Worm (Caenorhabditis elegans) whole organism, mixed stage, embryonic: Measurements from ENCODE around the gene F56C3.4.
"Not testable (repeated sequence)": the region's sequence is repeated elsewhere in the genome, so short reads cannot be mapped to it uniquely, and the experiment has no call there.

Experiments used
- blmp-1 ChIP-seq: fragments of 150-350 bp; optimal IDR thresholded peaks from 2 replicates; lab custom pipeline; 2014; ENCODE audit warnings: missing biosample characterization, missing genetic modification characterization
- ceh-39 ChIP-seq: fragments of 150-350 bp; optimal IDR thresholded peaks from 2 replicates; lab custom pipeline; 2014; ENCODE audit warnings: missing biosample characterization, missing genetic modification characterization
- ceh-43 ChIP-seq: fragments of 200-800 bp; sonication (Bioruptor generic); optimal IDR thresholded peaks from 2 replicates; lab custom pipeline; 2018; ENCODE audit warnings: mild to moderate bottlenecking, missing genetic modification characterization, moderate library complexity, missing compliant biosample characterization
- ceh-83 ChIP-seq: fragments of 200-800 bp; sonication (Bioruptor generic); optimal IDR thresholded peaks from 2 replicates; lab custom pipeline; 2018; ENCODE audit warnings: mild to moderate bottlenecking, missing genetic modification characterization, missing compliant biosample characterization
- cnd-1 ChIP-seq: fragments of 200-800 bp; sonication (Bioruptor generic); optimal IDR thresholded peaks from 2 replicates; lab custom pipeline; 2018; ENCODE audit warnings: mild to moderate bottlenecking, missing genetic modification characterization, missing compliant biosample characterization
- drap-1 ChIP-seq: fragments of 200-800 bp; sonication (Bioruptor generic); optimal IDR thresholded peaks from 3 replicates; lab custom pipeline; 2018; ENCODE audit warnings: mild to moderate bottlenecking, missing genetic modification characterization, missing compliant biosample characterization
- flh-1 ChIP-seq: fragments of 200-800 bp; sonication (Bioruptor generic); optimal IDR thresholded peaks from 2 replicates; lab custom pipeline; 2018; ENCODE audit warnings: mild to moderate bottlenecking, missing genetic modification characterization, moderate library complexity, missing compliant biosample characterization
- ham-2 ChIP-seq: fragments of 200-800 bp; sonication (Bioruptor generic); optimal IDR thresholded peaks from 2 replicates; lab custom pipeline; 2018; ENCODE audit warnings: mild to moderate bottlenecking, missing genetic modification characterization, missing compliant biosample characterization
- hlh-1 ChIP-seq: fragments of 150-350 bp; optimal IDR thresholded peaks from 2 replicates; lab custom pipeline; 2014; ENCODE audit warnings: missing biosample characterization, missing genetic modification reagents, missing genetic modification characterization
- lin-13 ChIP-seq: fragments of 150-350 bp; optimal IDR thresholded peaks from 2 replicates; lab custom pipeline; 2014; ENCODE audit warnings: missing biosample characterization, missing genetic modification characterization
- lsy-2 ChIP-seq: fragments of 150-350 bp; optimal IDR thresholded peaks from 2 replicates; lab custom pipeline; 2014; ENCODE audit warnings: missing biosample characterization, missing genetic modification characterization
- mab-5 ChIP-seq: fragments of 150-350 bp; optimal IDR thresholded peaks from 2 replicates; lab custom pipeline; 2014; ENCODE audit warnings: missing biosample characterization, missing genetic modification characterization
- mep-1 ChIP-seq: fragments of 150-350 bp; optimal IDR thresholded peaks from 2 replicates; lab custom pipeline; 2017; ENCODE audit warnings: missing biosample characterization, missing genetic modification reagents, missing genetic modification characterization, inconsistent platforms
- mls-2 ChIP-seq: sonication (generic microtip); optimal IDR thresholded peaks from 2 replicates; lab custom pipeline; 2016; ENCODE audit warnings: mild to moderate bottlenecking, missing genetic modification characterization, moderate library complexity, missing compliant biosample characterization
- nhr-12 ChIP-seq: fragments of 150-350 bp; optimal IDR thresholded peaks from 2 replicates; lab custom pipeline; 2014; ENCODE audit warnings: missing biosample characterization, missing genetic modification characterization
- nhr-2 ChIP-seq: fragments of 150-350 bp; optimal IDR thresholded peaks from 2 replicates; lab custom pipeline; 2014; ENCODE audit warnings: missing biosample characterization, missing genetic modification characterization
- nhr-28 ChIP-seq: fragments of 150-350 bp; optimal IDR thresholded peaks from 2 replicates; lab custom pipeline; 2014; ENCODE audit warnings: missing biosample characterization, missing genetic modification characterization
- nhr-76 ChIP-seq: sonication (generic microtip); optimal IDR thresholded peaks from 2 replicates; lab custom pipeline; 2017; ENCODE audit warnings: missing biosample characterization, missing genetic modification characterization
- pha-4 ChIP-seq: fragments of 150-350 bp; optimal IDR thresholded peaks from 2 replicates; lab custom pipeline; 2018; ENCODE audit warnings: missing biosample characterization, missing genetic modification reagents, missing genetic modification characterization
- sem-2 ChIP-seq: fragments of 200-800 bp; sonication (Bioruptor generic); optimal IDR thresholded peaks from 2 replicates; lab custom pipeline; 2018; ENCODE audit warnings: mild to moderate bottlenecking, missing genetic modification characterization, missing compliant biosample characterization
- snpc-4 ChIP-seq: fragments of 150-350 bp; optimal IDR thresholded peaks from 2 replicates; lab custom pipeline; 2014; ENCODE audit warnings: missing biosample characterization, missing genetic modification characterization
- sptf-1 ChIP-seq: sonication (generic microtip); optimal IDR thresholded peaks from 2 replicates; lab custom pipeline; 2017; ENCODE audit warnings: mild to moderate bottlenecking, missing genetic modification characterization, moderate library complexity, missing compliant biosample characterization
- tbx-8 ChIP-seq: fragments of 200-800 bp; sonication (Bioruptor generic); optimal IDR thresholded peaks from 2 replicates; lab custom pipeline; 2018; ENCODE audit warnings: mild to moderate bottlenecking, missing genetic modification characterization, moderate library complexity, missing compliant biosample characterization
- unc-120 ChIP-seq: sonication (generic microtip); optimal IDR thresholded peaks from 2 replicates; lab custom pipeline; 2017; ENCODE audit warnings: missing genetic modification characterization, missing compliant biosample characterization; ENCODE audit not compliant: poor library complexity, severe bottlenecking
- unc-39 ChIP-seq: fragments of 150-350 bp; optimal IDR thresholded peaks from 2 replicates; lab custom pipeline; 2014; ENCODE audit warnings: missing biosample characterization, missing genetic modification characterization
- unc-62 ChIP-seq: fragments of 150-350 bp; optimal IDR thresholded peaks from 2 replicates; lab custom pipeline; 2014; ENCODE audit warnings: missing biosample characterization, missing genetic modification reagents, missing genetic modification characterization
- zip-8 ChIP-seq: fragments of 150-350 bp; optimal IDR thresholded peaks from 2 replicates; lab custom pipeline; 2014; ENCODE audit warnings: missing biosample characterization, missing genetic modification characterization
- ztf-11 ChIP-seq: fragments of 150-350 bp; optimal IDR thresholded peaks from 2 replicates; lab custom pipeline; 2014; ENCODE audit warnings: missing biosample characterization, missing genetic modification characterization

The F56C3.4 gene

ce11 chrX:1360631-1361030 is at the start of gene F56C3.4:
Gene F56C3.4, minus strand, starts transcription at chrX:1360731.
- no peak for TF ChIP-seq pha-4 (tag; lab: Kevin White, UChicago)
- TF ChIP-seq sem-2 (GFP tag; lab: Kevin White, UChicago): no peak
- no peak for TF ChIP-seq flh-1
- TF ChIP-seq, all 35 proteins: peak for 0

- TF ChIP-seq zip-8 (tag; lab: Kevin White, UChicago) (no peak), unc-39 (no peak)
Observed at ce11 chrX:1409224-1409623, 48.7 kb upstream of the F56C3.4 start.

ce11 chrX:1403971-1404370 is 43.4 kb upstream of the F56C3.4 start, which contains the start of gene ZK402.1:
Gene ZK402.1, plus strand, starts transcription at chrX:1404271.
- TF ChIP-seq unc-120; nhr-12; nhr-28 (tag; lab: Kevin White, UChicago): not testable (repeated sequence)

ce11 chrX:1403444-1403843 is 42.9 kb upstream of the F56C3.4 start, which contains the start of gene ZK402.2:
Gene ZK402.2, plus strand, starts transcription at chrX:1403744.
- TF ChIP-seq nhr-2; ceh-83 (GFP tag; lab: Kevin White, UChicago); mep-1 (tag; lab: Kevin White, UChicago): not testable (repeated sequence)
- TF ChIP-seq, all 35 proteins: peak for 0; not testable (repeated sequence) for 35

ce11 chrX:1401259-1401658 is 40.7 kb upstream of the F56C3.4 start, which contains the start of gene ZK402.5:
Gene ZK402.5, minus strand, starts transcription at chrX:1401359.
- TF ChIP-seq unc-120 (no peak), nhr-12 (no peak), mep-1 (tag; lab: Kevin White, UChicago) (no peak), zip-8 (tag; lab: Kevin White, UChicago) (no peak), ceh-43 (no peak), mls-2 (no peak), mab-5 (tag; lab: Kevin White, UChicago) (no peak), sem-2 (GFP tag; lab: Kevin White, UChicago) (no peak), unc-62 (GFP tag; lab: Kevin White, UChicago) (no peak), cnd-1 (tag; lab: Kevin White, UChicago) (no peak), unc-39 (no peak), hlh-1 (tag; lab: Kevin White, UChicago) (no peak), nhr-76 (tag; lab: Kevin White, UChicago) (no peak), nhr-28 (tag; lab: Kevin White, UChicago) (no peak), pha-4 (tag; lab: Kevin White, UChicago) (no peak), blmp-1 (tag; lab: Kevin White, UChicago) (no peak), lin-13 (tag; lab: Kevin White, UChicago) (no peak), ceh-39 (tag; lab: Kevin White, UChicago) (no peak), tbx-8 (no peak)

- TF ChIP-seq lsy-2: no peak
- TF ChIP-seq zip-8 (tag; lab: Kevin White, UChicago): no peak
- no peak for TF ChIP-seq drap-1 (GFP tag; lab: Kevin White, UChicago)
- no peak for TF ChIP-seq lin-13 (tag; lab: Kevin White, UChicago)
- TF ChIP-seq ham-2 (GFP tag; lab: Kevin White, UChicago): no peak
- no peak for TF ChIP-seq snpc-4
- no peak for TF ChIP-seq ztf-11 (tag; lab: Kevin White, UChicago)
Observed at ce11 chrX:1397516-1397915, 37.0 kb upstream of the F56C3.4 start, which contains the start of gene H39E20.1. Gene H39E20.1, minus strand, starts transcription at chrX:1397616.

- TF ChIP-seq mab-5 (tag; lab: Kevin White, UChicago) (no peak), ceh-83 (GFP tag; lab: Kevin White, UChicago) (no peak), sptf-1 (no peak), tbx-8 (no peak), nhr-76 (tag; lab: Kevin White, UChicago) (no peak)
Observed at ce11 chrX:1395793-1396192, 35.3 kb upstream of the F56C3.4 start.
